Worm (Caenorhabditis elegans) whole organism, L2 larva: ENCODE results near the gene C40H1.3.

ENCODE experiments used
- aly-2 ChIP-seq: fragments of 150-350 bp; optimal IDR thresholded peaks from 2 replicates; lab custom pipeline; 2014; ENCODE audit warnings: missing biosample characterization, missing genetic modification characterization
- fos-1 ChIP-seq: fragments of 150-350 bp; optimal IDR thresholded peaks from 2 replicates; lab custom pipeline; 2014; ENCODE audit warnings: missing biosample characterization, missing genetic modification characterization
- nhr-23 ChIP-seq: fragments of 150-350 bp; optimal IDR thresholded peaks from 2 replicates; lab custom pipeline; 2014; ENCODE audit warnings: missing biosample characterization, missing genetic modification reagents, missing genetic modification characterization
- nhr-6 ChIP-seq: fragments of 150-350 bp; optimal IDR thresholded peaks from 2 replicates; lab custom pipeline; 2014; ENCODE audit warnings: missing biosample characterization, missing genetic modification characterization
- skn-1 ChIP-seq: sonication (generic microtip); optimal IDR thresholded peaks from 2 replicates; lab custom pipeline; 2017; ENCODE audit warnings: missing biosample characterization, missing genetic modification characterization
- unc-62 ChIP-seq: fragments of 150-350 bp; optimal IDR thresholded peaks from 2 replicates; lab custom pipeline; 2014; ENCODE audit warnings: missing biosample characterization, missing genetic modification reagents, missing genetic modification characterization
- ztf-1 ChIP-seq: fragments of 200-800 bp; sonication (Bioruptor generic); conservative IDR thresholded peaks from 2 replicates; pipeline ENCODE4 v1.3.6; 2022; ENCODE audit warnings: missing genetic modification characterization, missing compliant biosample characterization

ce11 chrIII:9346722-9347121 is 17.6 kb upstream of the C40H1.3 start:
- no peak for TF ChIP-seq nhr-23 (tag; lab: Kevin White, UChicago)
- no peak for TF ChIP-seq ztf-1 (GFP tag; lab: Robert Waterston, UW)
- no peak for TF ChIP-seq nhr-6 (tag; lab: Kevin White, UChicago)
- TF ChIP-seq fos-1 (tag; lab: Kevin White, UChicago): no peak
- no peak for TF ChIP-seq unc-62
- TF ChIP-seq aly-2: no peak
- TF ChIP-seq skn-1: no peak
